Fruit fly (Drosophila melanogaster) whole organism, embryonic: ENCODE data around the gene CG4953.

Experiments used
- Atf-2 ChIP-seq: fragments of 200-800 bp; sonication (Bioruptor generic); optimal IDR thresholded peaks from 2 replicates; lab custom pipeline; 2016; ENCODE audit warnings: missing biosample characterization, missing genetic modification characterization
- CG10321 ChIP-seq: fragments of 200-800 bp; sonication (Bioruptor generic); IDR thresholded peaks from 2 replicates; pipeline ENCODE4 v1.3.6; 2022; ENCODE audit warnings: missing biosample characterization, missing genetic modification characterization
- CG10462 ChIP-seq: fragments of 200-800 bp; sonication (Bioruptor generic); optimal IDR thresholded peaks from 2 replicates; lab custom pipeline; 2016; ENCODE audit warnings: missing biosample characterization, missing genetic modification characterization
- CG11504 ChIP-seq: fragments of 200-800 bp; sonication (Bioruptor generic); optimal IDR thresholded peaks from 3 replicates; lab custom pipeline; 2019; ENCODE audit warnings: missing biosample characterization, mild to moderate bottlenecking, missing genetic modification characterization, moderate library complexity
- CG11696 ChIP-seq: fragments of 200-800 bp; sonication (Bioruptor generic); IDR thresholded peaks from 2 replicates; pipeline ENCODE4 v1.3.6; 2022; ENCODE audit warnings: missing biosample characterization, missing genetic modification characterization
- CG1233 ChIP-seq: fragments of 200-800 bp; sonication (Bioruptor generic); optimal IDR thresholded peaks from 4 replicates; lab custom pipeline; 2018; ENCODE audit warnings: missing biosample characterization, mild to moderate bottlenecking, missing genetic modification characterization
- CG12744 ChIP-seq: fragments of 200-800 bp; sonication (Bioruptor generic); optimal IDR thresholded peaks from 2 replicates; lab custom pipeline; 2016; ENCODE audit warnings: missing biosample characterization, missing genetic modification characterization
- CG16779 ChIP-seq: fragments of 200-800 bp; sonication (Bioruptor generic); IDR thresholded peaks from 2 replicates; pipeline ENCODE4 v1.3.6; 2022; ENCODE audit warnings: missing biosample characterization, missing genetic modification characterization
- CG18011 ChIP-seq: fragments of 200-800 bp; sonication (Bioruptor generic); optimal IDR thresholded peaks from 2 replicates; lab custom pipeline; 2017; ENCODE audit warnings: missing biosample characterization, missing genetic modification characterization, mild to moderate bottlenecking, moderate library complexity, missing genotype
- CG18476 ChIP-seq: fragments of 200-800 bp; sonication (Bioruptor generic); optimal IDR thresholded peaks from 2 replicates; lab custom pipeline; 2016; ENCODE audit warnings: missing biosample characterization, mild to moderate bottlenecking, missing genetic modification characterization
- CG2199 ChIP-seq: fragments of 200-800 bp; sonication (Bioruptor generic); IDR thresholded peaks from 3 replicates; pipeline ENCODE4 v1.3.6; 2022; ENCODE audit warnings: missing biosample characterization, missing genetic modification characterization
- CG3163 ChIP-seq: fragments of 200-800 bp; sonication (Bioruptor generic); optimal IDR thresholded peaks from 3 replicates; lab custom pipeline; 2016; ENCODE audit warnings: missing biosample characterization, missing genetic modification characterization
- CG3407 ChIP-seq: fragments of 200-800 bp; sonication (Bioruptor generic); optimal IDR thresholded peaks from 2 replicates; lab custom pipeline; 2018; ENCODE audit warnings: missing biosample characterization, mild to moderate bottlenecking, missing genetic modification characterization
- CG5180 ChIP-seq: fragments of 200-800 bp; sonication (Bioruptor generic); optimal IDR thresholded peaks from 3 replicates; lab custom pipeline; 2017; ENCODE audit warnings: missing biosample characterization, missing genetic modification characterization, mild to moderate bottlenecking, moderate library complexity, missing genetic modification reagents
- CG5245 ChIP-seq: fragments of 200-800 bp; sonication (Bioruptor generic); optimal IDR thresholded peaks from 3 replicates; lab custom pipeline; 2016; ENCODE audit warnings: missing biosample characterization, missing genetic modification characterization
- CG7963 ChIP-seq: fragments of 200-800 bp; sonication (Bioruptor generic); IDR thresholded peaks from 3 replicates; pipeline ENCODE4 v1.3.6; 2022; ENCODE audit warnings: missing biosample characterization, missing genetic modification characterization; ENCODE audit not compliant: partially characterized antibody
- CG8359 ChIP-seq: fragments of 200-800 bp; sonication (Bioruptor generic); optimal IDR thresholded peaks from 2 replicates; lab custom pipeline; 2017; ENCODE audit warnings: missing biosample characterization, mild to moderate bottlenecking, missing genetic modification characterization, borderline replicate concordance
- CG8924 ChIP-seq: fragments of 200-800 bp; optimal IDR thresholded peaks from 3 replicates; lab custom pipeline; 2019; ENCODE audit warnings: missing biosample characterization, mild to moderate bottlenecking, missing genetic modification characterization, moderate library complexity
- CHES-1-like ChIP-seq: fragments of 200-800 bp; sonication (Bioruptor generic); optimal IDR thresholded peaks from 2 replicates; lab custom pipeline; 2016; ENCODE audit warnings: missing biosample characterization, missing genetic modification characterization
- Chrac-16 ChIP-seq: fragments of 200-800 bp; sonication (Bioruptor generic); optimal IDR thresholded peaks from 3 replicates; lab custom pipeline; 2016; ENCODE audit warnings: missing biosample characterization, missing genetic modification characterization
- D19A ChIP-seq: fragments of 200-800 bp; optimal IDR thresholded peaks from 3 replicates; lab custom pipeline; 2019; ENCODE audit warnings: missing biosample characterization, mild to moderate bottlenecking, missing genetic modification characterization, moderate library complexity
- E2f2 ChIP-seq: fragments of 200-800 bp; sonication (Bioruptor generic); IDR thresholded peaks from 2 replicates; pipeline ENCODE4 v1.3.6; 2022; ENCODE audit warnings: missing biosample characterization, missing genetic modification characterization
- Elba2 ChIP-seq: fragments of 200-800 bp; sonication (Bioruptor generic); optimal IDR thresholded peaks from 3 replicates; lab custom pipeline; 2016; ENCODE audit warnings: missing biosample characterization, missing genetic modification characterization
- HLH3B ChIP-seq: fragments of 200-800 bp; sonication (Bioruptor generic); IDR thresholded peaks from 2 replicates; pipeline ENCODE4 v1.3.6; 2022; ENCODE audit warnings: missing biosample characterization, missing genetic modification characterization
- Kr ChIP-seq: fragments of 200-800 bp; sonication (Bioruptor generic); optimal IDR thresholded peaks from 2 replicates; lab custom pipeline; 2017; ENCODE audit warnings: missing biosample characterization, mild to moderate bottlenecking, missing genetic modification characterization
- Nf-YA ChIP-seq: fragments of 200-800 bp; sonication (Bioruptor generic); IDR thresholded peaks from 2 replicates; pipeline ENCODE4 v1.3.6; 2022; ENCODE audit warnings: missing biosample characterization, missing genetic modification characterization
- Optix ChIP-seq: fragments of 200-800 bp; sonication (Bioruptor generic); IDR thresholded peaks from 3 replicates; pipeline ENCODE4 v1.3.6; 2022; ENCODE audit warnings: missing biosample characterization, missing genetic modification characterization
- Sox102F ChIP-seq: fragments of 200-800 bp; sonication (Bioruptor generic); optimal IDR thresholded peaks from 2 replicates; lab custom pipeline; 2018; ENCODE audit warnings: missing biosample characterization, mild to moderate bottlenecking, missing genetic modification characterization, moderate library complexity
- Sry-δ ChIP-seq: fragments of 200-800 bp; sonication (Bioruptor generic); optimal IDR thresholded peaks from 2 replicates; lab custom pipeline; 2016; ENCODE audit warnings: missing biosample characterization, missing genetic modification characterization
- Vsx1 ChIP-seq: fragments of 200-800 bp; sonication (Bioruptor generic); optimal IDR thresholded peaks from 2 replicates; lab custom pipeline; 2017; ENCODE audit warnings: missing biosample characterization, mild to moderate bottlenecking, missing genetic modification characterization, missing genetic modification reagents
- caup ChIP-seq: fragments of 200-800 bp; sonication (Bioruptor generic); optimal IDR thresholded peaks from 3 replicates; lab custom pipeline; 2017; ENCODE audit warnings: missing biosample characterization, mild to moderate bottlenecking, missing genetic modification characterization, moderate library complexity; ENCODE audit not compliant: severe bottlenecking
- danr ChIP-seq: fragments of 200-800 bp; sonication (Bioruptor generic); IDR thresholded peaks from 2 replicates; pipeline ENCODE4 v1.3.6; 2022; ENCODE audit warnings: missing biosample characterization, missing genetic modification characterization
- dati ChIP-seq: fragments of 200-800 bp; sonication (Bioruptor generic); IDR thresholded peaks from 2 replicates; pipeline ENCODE4 v1.3.6; 2022; ENCODE audit warnings: missing biosample characterization, missing genetic modification characterization
- fd102C ChIP-seq: fragments of 200-800 bp; sonication (Bioruptor generic); optimal IDR thresholded peaks from 2 replicates; lab custom pipeline; 2018; ENCODE audit warnings: missing biosample characterization, mild to moderate bottlenecking, missing genetic modification characterization, moderate library complexity
- fru ChIP-seq: fragments of >200 bp; optimal IDR thresholded peaks from 2 replicates; lab custom pipeline; 2017
- gce ChIP-seq: fragments of 200-800 bp; sonication (Bioruptor generic); IDR thresholded peaks from 3 replicates; pipeline ENCODE4 v1.3.6; 2022; ENCODE audit warnings: missing biosample characterization, missing genetic modification characterization
- grau ChIP-seq: fragments of 200-800 bp; optimal IDR thresholded peaks from 3 replicates; lab custom pipeline; 2019; ENCODE audit warnings: missing biosample characterization, mild to moderate bottlenecking, missing genetic modification characterization, moderate library complexity
- h ChIP-seq: fragments of >200 bp; optimal IDR thresholded peaks from 2 replicates; lab custom pipeline; 2017
- her ChIP-seq: fragments of 200-800 bp; sonication (Bioruptor generic); optimal IDR thresholded peaks from 2 replicates; lab custom pipeline; 2016; ENCODE audit warnings: missing biosample characterization, missing genetic modification characterization
- ken ChIP-seq: fragments of 200-800 bp; sonication (Bioruptor generic); IDR thresholded peaks from 3 replicates; pipeline ENCODE4 v1.3.6; 2022; ENCODE audit warnings: missing biosample characterization, missing genetic modification characterization
- nom ChIP-seq: fragments of 200-800 bp; sonication (Bioruptor generic); optimal IDR thresholded peaks from 2 replicates; lab custom pipeline; 2017; ENCODE audit warnings: missing biosample characterization, missing genetic modification characterization, mild to moderate bottlenecking, moderate library complexity, missing genetic modification reagents
- pho ChIP-seq: fragments of 200-800 bp; sonication (Bioruptor generic); optimal IDR thresholded peaks from 2 replicates; lab custom pipeline; 2016; ENCODE audit warnings: missing biosample characterization, missing genetic modification characterization
- pros ChIP-seq: fragments of 200-800 bp; sonication (Bioruptor generic); optimal IDR thresholded peaks from 3 replicates; lab custom pipeline; 2019; ENCODE audit warnings: missing biosample characterization, mild to moderate bottlenecking, missing genetic modification characterization, moderate library complexity
- pum ChIP-seq: fragments of 200-800 bp; sonication (Bioruptor generic); optimal IDR thresholded peaks from 2 replicates; lab custom pipeline; 2016; ENCODE audit warnings: missing biosample characterization, missing genetic modification characterization
- ro ChIP-seq: fragments of 200-800 bp; sonication (Bioruptor generic); IDR thresholded peaks from 2 replicates; pipeline ENCODE4 v1.3.6; 2022; ENCODE audit warnings: missing biosample characterization, missing genetic modification characterization
- sd ChIP-seq: fragments of 200-800 bp; sonication (Bioruptor generic); optimal IDR thresholded peaks from 3 replicates; lab custom pipeline; 2018; ENCODE audit warnings: missing biosample characterization, mild to moderate bottlenecking, missing genetic modification characterization, moderate library complexity
- tna ChIP-seq: fragments of 200-800 bp; sonication (Bioruptor generic); IDR thresholded peaks from 2 replicates; pipeline ENCODE4 v1.3.6; 2022; ENCODE audit warnings: missing biosample characterization, missing genetic modification characterization; ENCODE audit not compliant: partially characterized antibody
- usp ChIP-seq: fragments of >200 bp; optimal IDR thresholded peaks from 2 replicates; lab custom pipeline; 2017; ENCODE audit warnings: missing biosample characterization, missing genetic modification characterization
- z ChIP-seq: fragments of 200-800 bp; sonication (Bioruptor generic); IDR thresholded peaks from 3 replicates; pipeline ENCODE4 v1.3.6; 2022; ENCODE audit warnings: missing biosample characterization, missing genetic modification characterization
- zf30C ChIP-seq: fragments of 200-800 bp; sonication (Bioruptor generic); optimal IDR thresholded peaks from 3 replicates; lab custom pipeline; 2018; ENCODE audit warnings: missing biosample characterization, mild to moderate bottlenecking, missing genetic modification characterization

CG4953 gene

DNA sequence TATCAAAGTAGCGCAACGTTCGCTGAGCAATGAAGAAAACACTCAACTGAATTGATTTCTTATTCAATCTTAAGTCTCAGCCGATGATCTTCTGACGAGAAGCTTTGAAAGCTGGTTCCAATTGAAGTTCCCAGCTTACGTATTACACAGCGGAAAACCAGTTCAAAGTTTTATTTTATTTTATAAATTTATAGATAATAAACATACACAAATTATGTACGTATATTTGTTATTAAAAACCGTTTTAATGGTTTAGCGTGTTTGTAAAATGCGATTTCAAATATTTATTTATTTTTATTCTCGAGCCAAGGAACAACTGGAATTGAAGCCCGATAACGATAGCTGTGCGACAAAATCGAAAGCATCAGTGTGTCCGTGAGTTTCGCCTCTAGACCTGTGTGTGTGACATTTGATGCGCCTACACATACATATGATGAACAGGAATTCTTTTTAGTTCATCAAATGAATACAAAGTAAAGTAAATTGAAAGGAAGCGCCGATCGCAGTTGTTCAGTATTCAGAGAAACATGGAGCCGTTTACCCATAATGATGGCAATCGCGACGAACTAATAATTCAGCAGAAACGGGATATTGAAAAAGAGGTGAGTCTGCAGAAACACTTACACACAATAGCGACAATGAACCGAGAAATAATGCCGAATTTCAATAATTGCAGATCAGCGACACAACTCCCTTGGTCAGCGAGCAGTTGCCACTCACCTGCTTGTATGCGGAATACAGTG, 40.2 kb downstream of the CG4953 start, which contains the start of the genes CG5390 and CG4968 (continued):
- TF ChIP-seq dati (no peak), CG3163 (GFP tag; lab: Kevin White, UChicago) (no peak), nom (GFP tag; lab: Kevin White, UChicago) (peak; percentile 54), Sox102F (GFP tag; lab: Kevin White, UChicago) (no peak), sd (tag; lab: Kevin White, UChicago) (peak; percentile 71), ken (GFP tag; lab: Robert Waterston, UW) (0 out of 3 replicates have a peak, but pooled peaks have one; percentile 54), danr (GFP tag; lab: Robert Waterston, UW) (peak; percentile 49; the same call in 1 of the 2 replicates), pros (GFP tag; lab: Kevin White, UChicago) (peak; percentile 61), D19A (no peak), fru (lab: Kevin White, UChicago) (no peak), CG5245 (GFP tag; lab: Kevin White, UChicago) (no peak), pum (GFP tag; lab: Kevin White, UChicago) (no peak), HLH3B (GFP tag; lab: Robert Waterston, UW) (peak; percentile 45; the same call in 1 of the 2 replicates), Atf-2 (GFP tag; lab: Kevin White, UChicago) (no peak), CG8924 (tag; lab: Kevin White, UChicago) (peak; percentile 81), h (lab: Kevin White, UChicago) (no peak), CG7963 (GFP tag; lab: Robert Waterston, UW) (0 out of 3 replicates have a peak, but pooled peaks have one; percentile 17), CG11696 (GFP tag; lab: Robert Waterston, UW) (no peak), CG12744 (GFP tag; lab: Kevin White, UChicago) (no peak), Nf-YA (GFP tag; lab: Robert Waterston, UW) (peak; percentile 47; the same call in 1 of the 2 replicates), her (GFP tag; lab: Kevin White, UChicago) (no peak), CG2199 (GFP tag; lab: Robert Waterston, UW) (no peak), CHES-1-like (GFP tag; lab: Kevin White, UChicago) (no peak), ro (GFP tag; lab: Robert Waterston, UW) (no peak), caup (GFP tag; lab: Kevin White, UChicago) (peak; percentile 61), pho (peak; percentile 41), CG11504 (tag; lab: Kevin White, UChicago) (no peak), Optix (no peak), CG10462 (GFP tag; lab: Kevin White, UChicago) (no peak), Chrac-16 (peak; percentile 8), CG16779 (GFP tag; lab: Robert Waterston, UW) (no peak), Sry-δ (GFP tag; lab: Kevin White, UChicago) (peak; percentile 76), usp (GFP tag; lab: Kevin White, UChicago) (no peak), CG18011 (peak; percentile 19), CG1233 (GFP tag; lab: Kevin White, UChicago) (peak; percentile 46), CG10321 (0 out of 2 replicates have a peak, but pooled peaks have one; percentile 27), CG3407 (GFP tag; lab: Kevin White, UChicago) (peak; percentile 56), CG18476 (peak; percentile 50), grau (tag; lab: Kevin White, UChicago) (peak; percentile 78), CG5180 (GFP tag; lab: Kevin White, UChicago) (no peak), fd102C (GFP tag; lab: Kevin White, UChicago) (no peak), zf30C (GFP tag; lab: Kevin White, UChicago) (peak; percentile 74), Kr (no peak), E2f2 (GFP tag; lab: Robert Waterston, UW) (peak; percentile 70), tna (no peak), z (peak; percentile 63; the same call in 1 of the 3 replicates), Elba2 (no peak), CG8359 (no peak), Vsx1 (peak; percentile 57), gce (GFP tag; lab: Robert Waterston, UW) (peak; percentile 53; the same call in 1 of the 3 replicates)
